Fruit fly (Drosophila melanogaster) whole organism, pupa: ENCODE data around the gene NdufA3.

Experiments
- CG10348 ChIP-seq: fragments of 200-800 bp; sonication (Bioruptor generic); IDR thresholded peaks from 2 replicates; pipeline ENCODE4 v1.3.6; 2022; ENCODE audit warnings: missing biosample characterization, missing genetic modification characterization
- CG12605 ChIP-seq: fragments of 200-800 bp; sonication (Bioruptor generic); IDR thresholded peaks from 2 replicates; pipeline ENCODE4 v1.3.6; 2022; ENCODE audit warnings: missing biosample characterization, missing genetic modification characterization
- CG13204 ChIP-seq: fragments of 200-800 bp; sonication (Bioruptor generic); optimal IDR thresholded peaks from 2 replicates; lab custom pipeline; 2018; ENCODE audit warnings: missing biosample characterization, mild to moderate bottlenecking, missing genetic modification characterization, moderate library complexity
- CG14655 ChIP-seq: fragments of 200-800 bp; sonication (Bioruptor generic); optimal IDR thresholded peaks from 3 replicates; lab custom pipeline; 2017; ENCODE audit warnings: mild to moderate bottlenecking, missing biosample characterization, missing genetic modification reagents, missing genetic modification characterization
- CG15710 ChIP-seq: fragments of 200-800 bp; sonication (Bioruptor generic); optimal IDR thresholded peaks from 2 replicates; lab custom pipeline; 2018; ENCODE audit warnings: missing biosample characterization, mild to moderate bottlenecking, missing genetic modification characterization, moderate library complexity
- CG17806 ChIP-seq: fragments of 200-800 bp; sonication (Bioruptor generic); optimal IDR thresholded peaks from 2 replicates; lab custom pipeline; 2018; ENCODE audit warnings: missing biosample characterization, mild to moderate bottlenecking, missing genetic modification characterization, moderate library complexity
- CG32121 ChIP-seq: fragments of 200-800 bp; sonication (Bioruptor generic); IDR thresholded peaks from 2 replicates; pipeline ENCODE4 v1.3.6; 2022; ENCODE audit warnings: missing biosample characterization, missing genetic modification characterization
- CG34367 ChIP-seq: fragments of 200-800 bp; sonication (Bioruptor generic); optimal IDR thresholded peaks from 2 replicates; lab custom pipeline; 2018; ENCODE audit warnings: missing biosample characterization, mild to moderate bottlenecking, missing genetic modification characterization
- CG4496 ChIP-seq: fragments of 200-800 bp; sonication (Bioruptor generic); IDR thresholded peaks from 3 replicates; pipeline ENCODE4 v1.3.6; 2022; ENCODE audit warnings: missing biosample characterization, missing genetic modification characterization
- CG8159 ChIP-seq: fragments of 200-800 bp; sonication (Bioruptor generic); optimal IDR thresholded peaks from 3 replicates; lab custom pipeline; 2018; ENCODE audit warnings: missing biosample characterization, mild to moderate bottlenecking, missing genetic modification characterization, moderate library complexity
- CG8301 ChIP-seq: fragments of 200-800 bp; sonication (Bioruptor generic); optimal IDR thresholded peaks from 2 replicates; lab custom pipeline; 2018; ENCODE audit warnings: missing biosample characterization, mild to moderate bottlenecking, missing genetic modification characterization
- CG9948 ChIP-seq: fragments of 200-800 bp; sonication (Bioruptor generic); optimal IDR thresholded peaks from 2 replicates; lab custom pipeline; 2018; ENCODE audit warnings: missing biosample characterization, mild to moderate bottlenecking, missing genetic modification characterization, moderate library complexity
- D1 ChIP-seq: fragments of 200-800 bp; sonication (Bioruptor generic); optimal IDR thresholded peaks from 2 replicates; lab custom pipeline; 2018; ENCODE audit warnings: missing biosample characterization, mild to moderate bottlenecking, missing genetic modification characterization, moderate library complexity
- EcR ChIP-seq: fragments of 200-800 bp; sonication (Bioruptor generic); optimal IDR thresholded peaks from 3 replicates; lab custom pipeline; 2019; ENCODE audit warnings: missing biosample characterization, missing genetic modification characterization, mild to moderate bottlenecking, moderate library complexity, missing genetic modification reagents
- Ets98B ChIP-seq: fragments of 200-800 bp; sonication (Bioruptor generic); IDR thresholded peaks from 2 replicates; pipeline ENCODE4 v1.3.6; 2022; ENCODE audit warnings: missing biosample characterization, missing genetic modification characterization
- Pif1A ChIP-seq: fragments of 200-800 bp; sonication (Bioruptor generic); optimal IDR thresholded peaks from 3 replicates; lab custom pipeline; 2016; ENCODE audit warnings: missing biosample characterization, missing genetic modification characterization
- Pif1B ChIP-seq: fragments of 200-800 bp; sonication (Bioruptor generic); optimal IDR thresholded peaks from 3 replicates; lab custom pipeline; 2016; ENCODE audit warnings: missing biosample characterization, missing genetic modification characterization
- Snoo ChIP-seq: fragments of 200-800 bp; sonication (Bioruptor generic); optimal IDR thresholded peaks from 3 replicates; lab custom pipeline; 2017; ENCODE audit warnings: missing biosample characterization, mild to moderate bottlenecking, missing genetic modification characterization, inconsistent platforms
- fd96Ca ChIP-seq: fragments of 200-800 bp; sonication (Bioruptor generic); IDR thresholded peaks from 3 replicates; pipeline ENCODE4 v1.3.6; 2022; ENCODE audit warnings: missing biosample characterization, missing genetic modification characterization
- gl ChIP-seq: fragments of 200-800 bp; sonication (Bioruptor generic); optimal IDR thresholded peaks from 2 replicates; lab custom pipeline; 2018; ENCODE audit warnings: missing biosample characterization, mild to moderate bottlenecking, missing genetic modification characterization
- rn ChIP-seq: fragments of 200-800 bp; sonication (Bioruptor generic); IDR thresholded peaks from 2 replicates; pipeline ENCODE4 v1.3.6; 2022; ENCODE audit warnings: missing biosample characterization, missing genetic modification characterization

The NdufA3 gene

dm6 chrX:9195311-9195710, 35.5 kb upstream of the NdufA3 start:
- TF ChIP-seq gl (tag; lab: Kevin White, UChicago) = no peak
- TF ChIP-seq CG10348 (GFP tag; lab: Robert Waterston, UW) = no peak
- no peak for TF ChIP-seq CG32121
- TF ChIP-seq rn (GFP tag; lab: Robert Waterston, UW) = no peak
- TF ChIP-seq D1 (tag; lab: Kevin White, UChicago) = no peak

- TF ChIP-seq CG4496 (GFP tag; lab: Robert Waterston, UW) (peak; percentile 56; the same call in 1 of the 3 replicates), D1 (tag; lab: Kevin White, UChicago) (no peak), CG8159 (tag; lab: Kevin White, UChicago) (no peak), CG15710 (peak; percentile 54), EcR (no peak), gl (tag; lab: Kevin White, UChicago) (no peak), CG9948 (tag; lab: Kevin White, UChicago) (peak; percentile 25), CG14655 (GFP tag; lab: Kevin White, UChicago) (no peak), Pif1B (GFP tag; lab: Kevin White, UChicago) (no peak), CG17806 (tag; lab: Kevin White, UChicago) (peak; percentile 40), CG34367 (tag; lab: Kevin White, UChicago) (peak; percentile 26), Ets98B (GFP tag; lab: Robert Waterston, UW) (no peak), CG12605 (no peak), CG13204 (GFP tag; lab: Kevin White, UChicago) (no peak), fd96Ca (GFP tag; lab: Robert Waterston, UW) (no peak), CG8301 (tag; lab: Kevin White, UChicago) (peak; percentile 53), Snoo (tag; lab: Kevin White, UChicago) (peak; percentile 23), Pif1A (no peak), rn (GFP tag; lab: Robert Waterston, UW) (0 out of 2 replicates have a peak, but pooled peaks have one; percentile 20), CG10348 (GFP tag; lab: Robert Waterston, UW) (peak; percentile 21; the same call in 1 of the 2 replicates), CG32121 (peak; percentile 27; the same call in 1 of the 2 replicates)
Observed at dm6 chrX:9193604-9194003, 33.8 kb upstream of the NdufA3 start, which contains the start of gene CG12106. CG12106 (plus strand) TSS chrX:9193898.

- no peak for TF ChIP-seq Ets98B (GFP tag; lab: Robert Waterston, UW)
- no peak for TF ChIP-seq CG10348 (GFP tag; lab: Robert Waterston, UW)
- TF ChIP-seq CG32121 = no peak
- TF ChIP-seq CG12605 = no peak
Observed at dm6 chrX:9192429-9192828, 32.6 kb upstream of the NdufA3 start, which contains the start of gene CG12056. CG12056 (plus strand) TSS chrX:9192669.

- TF ChIP-seq CG34367 (tag; lab: Kevin White, UChicago) (no peak), gl (tag; lab: Kevin White, UChicago) (no peak), CG14655 (GFP tag; lab: Kevin White, UChicago) (no peak), rn (GFP tag; lab: Robert Waterston, UW) (no peak), CG12605 (no peak), CG32121 (no peak), D1 (tag; lab: Kevin White, UChicago) (no peak)
Observed at dm6 chrX:9191357-9191756, 31.5 kb upstream of the NdufA3 start, which contains the start of gene CG12057. CG12057 (plus strand) TSS chrX:9191657.

- TF ChIP-seq CG32121 (no peak), CG4496 (GFP tag; lab: Robert Waterston, UW) (no peak), CG15710 (no peak), Ets98B (GFP tag; lab: Robert Waterston, UW) (no peak), CG8301 (tag; lab: Kevin White, UChicago) (no peak), fd96Ca (GFP tag; lab: Robert Waterston, UW) (no peak), CG13204 (GFP tag; lab: Kevin White, UChicago) (no peak), CG10348 (GFP tag; lab: Robert Waterston, UW) (no peak), CG12605 (no peak), Pif1B (GFP tag; lab: Kevin White, UChicago) (no peak), Snoo (tag; lab: Kevin White, UChicago) (no peak), gl (tag; lab: Kevin White, UChicago) (no peak), CG8159 (tag; lab: Kevin White, UChicago) (no peak), CG17806 (tag; lab: Kevin White, UChicago) (no peak), CG34367 (tag; lab: Kevin White, UChicago) (no peak), CG9948 (tag; lab: Kevin White, UChicago) (no peak), CG14655 (GFP tag; lab: Kevin White, UChicago) (no peak), D1 (tag; lab: Kevin White, UChicago) (no peak), rn (GFP tag; lab: Robert Waterston, UW) (no peak)
Observed at dm6 chrX:9190555-9191184, 30.8 kb upstream of the NdufA3 start, which contains the start of gene CG12115. CG12115 (minus strand) TSS chrX:9190605.

- TF ChIP-seq CG14655 (GFP tag; lab: Kevin White, UChicago) = no peak
- TF ChIP-seq CG8159 (tag; lab: Kevin White, UChicago) = no peak
- no peak for TF ChIP-seq CG10348 (GFP tag; lab: Robert Waterston, UW)
- TF ChIP-seq CG12605 = no peak
- no peak for TF ChIP-seq CG8301 (tag; lab: Kevin White, UChicago)
- no peak for TF ChIP-seq CG13204 (GFP tag; lab: Kevin White, UChicago)
- TF ChIP-seq, all 21 proteins: peak for 0
Observed at dm6 chrX:9187429-9187828, 27.6 kb upstream of the NdufA3 start.
